Worm (Caenorhabditis elegans) whole organism, L3 larva: Measurements from ENCODE around the gene him-18.

Experiments used
- R02D3.7 ChIP-seq: fragments of 150-350 bp; optimal IDR thresholded peaks from 2 replicates; lab custom pipeline; 2014; ENCODE audit warnings: missing biosample characterization, missing genetic modification characterization
- ZK546.5 ChIP-seq: sonication (generic microtip); optimal IDR thresholded peaks from 2 replicates; lab custom pipeline; 2017; ENCODE audit warnings: missing biosample characterization, missing genetic modification characterization
- aly-2 ChIP-seq: fragments of 150-350 bp; optimal IDR thresholded peaks from 2 replicates; lab custom pipeline; 2014; ENCODE audit warnings: missing biosample characterization, missing genetic modification characterization
- ama-1 ChIP-seq: fragments of 150-350 bp; optimal IDR thresholded peaks from 2 replicates; lab custom pipeline; 2018
- daf-12 ChIP-seq: fragments of 150-350 bp; optimal IDR thresholded peaks from 2 replicates; lab custom pipeline; 2014; ENCODE audit warnings: missing biosample characterization, missing genetic modification reagents, missing genetic modification characterization
- egl-27 ChIP-seq: sonication (generic microtip); optimal IDR thresholded peaks from 4 replicates; lab custom pipeline; 2017; ENCODE audit warnings: missing biosample characterization, missing genetic modification reagents, missing genetic modification characterization
- egl-5 ChIP-seq: fragments of 150-350 bp; optimal IDR thresholded peaks from 2 replicates; lab custom pipeline; 2017; ENCODE audit warnings: missing biosample characterization, missing genetic modification reagents, missing genetic modification characterization, inconsistent platforms
- elt-1 ChIP-seq: fragments of 150-350 bp; optimal IDR thresholded peaks from 2 replicates; lab custom pipeline; 2014; ENCODE audit warnings: missing biosample characterization, missing genetic modification characterization
- elt-2 ChIP-seq: sonication (generic microtip); optimal IDR thresholded peaks from 2 replicates; lab custom pipeline; 2016; ENCODE audit warnings: missing genetic modification reagents, mild to moderate bottlenecking, missing genetic modification characterization, missing compliant biosample characterization
- eor-1 ChIP-seq, 2 experiments: fragments of 150-350 bp; optimal IDR thresholded peaks; 2 replicates each; lab custom pipeline; 2014 to 2018; ENCODE audit warnings: missing biosample characterization in 2 of 2, missing genetic modification characterization in 2 of 2
- fkh-10 ChIP-seq: sonication (generic microtip); optimal IDR thresholded peaks from 2 replicates; lab custom pipeline; 2017; ENCODE audit warnings: missing biosample characterization, missing genetic modification reagents, missing genetic modification characterization
- fkh-2 ChIP-seq: fragments of 150-350 bp; optimal IDR thresholded peaks from 2 replicates; lab custom pipeline; 2014; ENCODE audit warnings: missing biosample characterization, missing genetic modification reagents, missing genetic modification characterization
- fos-1 ChIP-seq: fragments of 150-350 bp; optimal IDR thresholded peaks from 2 replicates; lab custom pipeline; 2014; ENCODE audit warnings: missing biosample characterization, missing genetic modification characterization
- lin-15B ChIP-seq: fragments of 150-350 bp; optimal IDR thresholded peaks from 2 replicates; lab custom pipeline; 2014; ENCODE audit warnings: missing biosample characterization, missing genetic modification characterization
- lin-39 ChIP-seq: fragments of 150-350 bp; optimal IDR thresholded peaks from 2 replicates; lab custom pipeline; 2018; ENCODE audit warnings: missing biosample characterization, missing genetic modification reagents, missing genetic modification characterization
- mdl-1 ChIP-seq: fragments of 150-350 bp; optimal IDR thresholded peaks from 2 replicates; lab custom pipeline; 2014; ENCODE audit warnings: missing biosample characterization, missing genetic modification characterization
- mml-1 ChIP-seq: fragments of 150-350 bp; sonication (generic microtip); optimal IDR thresholded peaks from 3 replicates; lab custom pipeline; 2014; ENCODE audit warnings: missing biosample characterization, missing genetic modification characterization
- nfya-1 ChIP-seq: sonication (generic microtip); optimal IDR thresholded peaks from 2 replicates; lab custom pipeline; 2017; ENCODE audit warnings: missing genetic modification characterization, mild to moderate bottlenecking, missing compliant biosample characterization, antibody characterized with exemption, moderate library complexity; ENCODE audit not compliant: insufficient read depth
- nhr-12 ChIP-seq: fragments of 150-350 bp; optimal IDR thresholded peaks from 2 replicates; lab custom pipeline; 2014; ENCODE audit warnings: missing biosample characterization, missing genetic modification characterization
- nhr-23 ChIP-seq: fragments of 150-350 bp; optimal IDR thresholded peaks from 2 replicates; lab custom pipeline; 2014; ENCODE audit warnings: missing biosample characterization, missing genetic modification reagents, missing genetic modification characterization
- nhr-237 ChIP-seq: fragments of 150-350 bp; optimal IDR thresholded peaks from 2 replicates; lab custom pipeline; 2014; ENCODE audit warnings: missing biosample characterization, missing genetic modification characterization
- nhr-28 ChIP-seq: fragments of 150-350 bp; optimal IDR thresholded peaks from 2 replicates; lab custom pipeline; 2014; ENCODE audit warnings: missing biosample characterization, missing genetic modification characterization
- nhr-43 ChIP-seq: sonication (generic microtip); optimal IDR thresholded peaks from 2 replicates; lab custom pipeline; 2016; ENCODE audit warnings: mild to moderate bottlenecking, missing genetic modification characterization, missing compliant biosample characterization; ENCODE audit not compliant: poor library complexity, severe bottlenecking
- nhr-76 ChIP-seq: fragments of 150-350 bp; sonication (generic microtip); optimal IDR thresholded peaks from 5 replicates; lab custom pipeline; 2014; ENCODE audit warnings: missing biosample characterization, missing genetic modification characterization
- nhr-77 ChIP-seq: fragments of 150-350 bp; optimal IDR thresholded peaks from 2 replicates; lab custom pipeline; 2014; ENCODE audit warnings: missing biosample characterization, missing genetic modification characterization
- pha-4 ChIP-seq: fragments of 150-350 bp; optimal IDR thresholded peaks from 2 replicates; lab custom pipeline; 2014; ENCODE audit warnings: missing biosample characterization, missing genetic modification reagents, missing genetic modification characterization
- pqm-1 ChIP-seq: fragments of 150-350 bp; optimal IDR thresholded peaks from 2 replicates; lab custom pipeline; 2017; ENCODE audit warnings: missing biosample characterization, missing genetic modification characterization, inconsistent platforms
- skn-1 ChIP-seq: fragments of 150-350 bp; optimal IDR thresholded peaks from 2 replicates; lab custom pipeline; 2014; ENCODE audit warnings: missing biosample characterization, missing genetic modification characterization
- snpc-4 ChIP-seq: fragments of 150-350 bp; optimal IDR thresholded peaks from 2 replicates; lab custom pipeline; 2014; ENCODE audit warnings: missing biosample characterization, missing genetic modification characterization
- tbx-2 ChIP-seq: sonication (generic microtip); optimal IDR thresholded peaks from 2 replicates; lab custom pipeline; 2016; ENCODE audit warnings: mild to moderate bottlenecking, missing genetic modification characterization, missing compliant biosample characterization
- unc-39 ChIP-seq: sonication (generic microtip); optimal IDR thresholded peaks from 4 replicates; lab custom pipeline; 2017; ENCODE audit warnings: missing biosample characterization, missing genetic modification characterization
- unc-62 ChIP-seq: fragments of 150-350 bp; sonication (generic microtip); optimal IDR thresholded peaks from 4 replicates; lab custom pipeline; 2014; ENCODE audit warnings: missing biosample characterization, missing genetic modification reagents, missing genetic modification characterization
- zag-1 ChIP-seq: fragments of 150-350 bp; optimal IDR thresholded peaks from 2 replicates; lab custom pipeline; 2014; ENCODE audit warnings: missing biosample characterization, missing genetic modification characterization
- ztf-11 ChIP-seq: fragments of 150-350 bp; optimal IDR thresholded peaks from 2 replicates; lab custom pipeline; 2014; ENCODE audit warnings: missing biosample characterization, missing genetic modification characterization
- ztf-4 ChIP-seq: fragments of 150-350 bp; optimal IDR thresholded peaks from 2 replicates; lab custom pipeline; 2014; ENCODE audit warnings: missing biosample characterization, missing genetic modification characterization

him-18 gene

ce11 chrIII:4739975-4740374 is 25.0 kb upstream of the him-18 start, which contains the start of gene ras-2:
Gene ras-2, minus strand, starts transcription at chrIII:4740075.
- no peak for TF ChIP-seq unc-62 (GFP tag; lab: Kevin White, UChicago)
- TF ChIP-seq mml-1 (tag; lab: Kevin White, UChicago) = no peak
- no peak for TF ChIP-seq nhr-77
- no peak for TF ChIP-seq nhr-23 (tag; lab: Kevin White, UChicago)
- TF ChIP-seq daf-12 (tag; lab: Kevin White, UChicago) = no peak
- no peak for TF ChIP-seq pqm-1
- no peak for TF ChIP-seq elt-2 (tag; lab: Kevin White, UChicago)
- TF ChIP-seq mdl-1 = no peak
- TF ChIP-seq nhr-237 (tag; lab: Kevin White, UChicago) = no peak
- TF ChIP-seq ZK546.5 (tag; lab: Kevin White, UChicago) = no peak
- TF ChIP-seq tbx-2 = no peak
- no peak for TF ChIP-seq ama-1 (lab: Kevin White, UChicago)
- no peak for TF ChIP-seq unc-39 (tag; lab: Kevin White, UChicago)
- no peak for TF ChIP-seq nhr-76 (tag; lab: Kevin White, UChicago)
- TF ChIP-seq nhr-43 (tag; lab: Kevin White, UChicago) = no peak

DNA sequence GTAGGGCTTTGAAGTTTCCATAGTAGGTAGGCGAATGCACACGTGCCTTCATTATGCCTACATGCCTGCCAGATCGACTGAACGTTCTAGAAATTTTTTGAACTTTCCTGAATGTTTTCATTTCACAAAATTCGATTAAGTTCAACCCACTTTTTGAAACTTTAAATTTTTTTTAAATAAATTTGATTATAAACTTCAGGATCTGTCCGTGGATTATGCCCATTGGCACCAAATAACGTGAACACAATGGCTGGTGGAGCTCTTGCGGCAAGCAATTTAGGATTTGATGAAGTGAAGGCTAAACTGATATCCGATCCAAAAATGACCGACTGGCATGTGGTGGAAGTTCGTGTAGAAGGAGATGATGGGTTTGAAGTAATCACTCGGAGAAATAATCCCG is 20.5 kb upstream of the him-18 start, which contains the start of gene F17C8.7:
TSS of gene F17C8.7 (plus strand) at position 301 of the 400 bp plus-strand sequence.
- TF ChIP-seq nhr-76 (tag; lab: Kevin White, UChicago) (no peak), pqm-1 (no peak), nhr-28 (tag; lab: Kevin White, UChicago) (no peak), lin-15B (tag; lab: Kevin White, UChicago) (no peak), egl-5 (tag; lab: Kevin White, UChicago) (no peak), aly-2 (tag; lab: Kevin White, UChicago) (no peak), tbx-2 (no peak), pha-4 (tag; lab: Kevin White, UChicago) (no peak), ama-1 (lab: Kevin White, UChicago) (no peak), fkh-10 (GFP tag; lab: Kevin White, UChicago) (no peak), eor-1 (tag; optimal IDR thresholded peaks at IDR 0.05; lab: Kevin White, UChicago) (no peak), nhr-12 (no peak), nhr-77 (no peak), nfya-1 (tag; lab: Kevin White, UChicago) (no peak), fkh-2 (tag; lab: Kevin White, UChicago) (no peak), elt-1 (tag; lab: Kevin White, UChicago) (no peak), elt-2 (tag; lab: Kevin White, UChicago) (no peak)

- TF ChIP-seq fos-1 (no peak), ztf-11 (no peak), skn-1 (no peak), ztf-4 (tag; lab: Kevin White, UChicago) (no peak), lin-15B (tag; lab: Kevin White, UChicago) (no peak), R02D3.7 (tag; lab: Kevin White, UChicago) (no peak), nhr-43 (tag; lab: Kevin White, UChicago) (no peak), snpc-4 (no peak), lin-39 (tag; lab: Kevin White, UChicago) (no peak), fkh-10 (GFP tag; lab: Kevin White, UChicago) (no peak), egl-27 (tag; lab: Kevin White, UChicago) (no peak)
Observed at ce11 chrIII:4734056-4734455, 19.1 kb upstream of the him-18 start, which contains the start of gene F17C8.9. Gene F17C8.9, plus strand, starts transcription at chrIII:4734356.

DNA sequence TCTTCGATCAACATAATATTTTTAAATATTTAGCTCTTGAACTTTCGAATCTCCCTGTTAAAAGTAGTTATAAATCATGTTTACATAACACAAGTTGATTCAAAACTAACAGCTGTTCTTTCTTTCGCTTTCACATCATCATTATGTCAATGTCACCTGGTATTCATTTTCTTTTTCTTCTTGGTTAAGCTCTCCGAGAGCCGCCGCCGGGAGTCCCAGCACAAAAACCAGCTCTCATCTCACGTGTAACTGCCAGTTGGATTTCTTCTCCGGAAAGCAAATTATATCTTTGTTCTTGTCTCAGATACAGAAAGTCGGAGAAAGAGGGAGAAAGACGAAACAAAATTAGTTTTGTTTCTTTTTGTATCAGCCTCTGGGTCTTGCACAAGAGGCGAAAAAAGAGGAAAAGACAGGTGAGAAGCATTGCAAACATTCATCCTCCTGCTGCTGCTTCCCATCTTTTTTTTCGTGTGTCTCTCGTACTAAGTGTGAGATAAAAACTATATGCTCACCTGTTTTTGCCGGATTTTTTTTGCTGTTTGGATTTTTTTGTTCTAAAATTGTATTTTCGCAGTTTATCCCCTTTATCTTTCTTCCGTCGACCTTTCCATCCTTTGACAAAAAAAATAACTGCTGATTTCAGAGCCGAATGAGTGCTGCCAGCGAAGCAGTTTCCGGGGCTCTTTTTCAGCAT is 16.5 kb upstream of the him-18 start, which contains the start of gene F17C8.3:
TSS of gene F17C8.3 (plus strand) at position 644 of the 694 bp plus-strand sequence.
- TF ChIP-seq zag-1 (tag; lab: Kevin White, UChicago) (no peak), R02D3.7 (tag; lab: Kevin White, UChicago) (no peak), mdl-1 (peak; percentile 10), fos-1 (no peak), nfya-1 (tag; lab: Kevin White, UChicago) (peak; percentile 48)
